Worm (Caenorhabditis elegans): Measurements from ENCODE around the gene F21C10.1.

DNA sequence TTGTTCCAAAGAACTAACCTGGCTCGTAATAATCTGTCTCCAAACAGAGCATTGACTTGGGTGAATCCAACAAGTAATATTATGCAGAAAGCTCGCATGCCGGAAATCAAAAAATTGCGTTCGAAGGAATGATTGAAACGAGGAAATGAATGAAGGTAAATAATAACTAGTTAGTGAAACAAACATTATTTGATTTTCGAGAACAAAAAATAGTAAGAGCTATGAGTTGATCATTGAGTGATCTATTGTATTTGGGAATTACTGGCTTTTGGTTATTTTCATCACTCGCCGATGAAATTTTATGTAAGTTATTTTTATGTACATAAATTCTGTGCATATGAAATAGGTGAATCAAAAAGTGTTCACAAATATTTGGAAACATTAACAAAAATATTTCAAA lies 22.6 kb downstream of the F21C10.1 start, which contains the start of gene B0222.5:
- TF ChIP-seq tag-97 (GFP tag; IDR thresholded peaks at IDR 0.05) (no peak), unc-39 (tag; optimal IDR thresholded peaks at IDR 0.05) (no peak), unc-62 (GFP tag; optimal IDR thresholded peaks at IDR 0.05 in 1 of 2) (no peak), unc-62 (tag; optimal IDR thresholded peaks at IDR 0.05) (no peak), ceh-62 (tag; optimal IDR thresholded peaks at IDR 0.05) (no peak), mdl-1 (tag; optimal IDR thresholded peaks at IDR 0.05) (no peak)
